Worm (Caenorhabditis elegans): Measurements from ENCODE around the gene his-62.

The his-62 gene

DNA sequence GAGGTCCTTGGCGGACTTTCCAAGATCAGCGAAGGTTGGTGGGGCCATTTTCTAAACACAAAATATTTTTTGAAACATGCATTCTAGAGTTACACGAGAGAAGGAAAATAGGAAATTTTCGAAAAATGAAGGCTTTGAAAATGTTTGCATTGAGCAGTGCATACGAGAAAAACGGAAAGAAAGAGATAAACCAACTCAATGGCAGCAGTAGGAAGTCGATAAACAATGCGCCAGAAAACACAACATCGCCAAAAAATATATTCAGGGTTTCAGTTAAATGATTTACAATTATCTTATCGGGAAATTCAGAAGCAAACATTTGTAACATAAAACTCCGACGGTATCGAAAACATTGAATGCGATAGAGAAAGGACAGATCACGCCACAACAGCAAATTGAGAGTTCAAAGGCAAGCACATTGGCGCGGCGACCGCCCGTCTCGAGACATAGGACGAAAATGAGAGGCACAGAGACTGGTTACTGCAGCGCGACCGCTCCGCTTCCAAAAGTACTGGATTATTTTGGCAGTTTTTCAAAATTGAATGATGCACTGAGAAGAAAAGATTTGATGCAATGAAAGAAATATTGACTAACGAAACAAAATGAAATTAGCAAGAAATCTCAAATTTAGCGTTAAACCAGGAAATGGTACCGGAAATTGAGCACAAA, 21.6 kb downstream of the his-62 start, which contains the start of the genes vdac-1 and R05G6.5 (continued):
- TF ChIP-seq hlh-4 (tag; optimal IDR thresholded peaks at IDR 0.05) (no peak), sox-4 (tag; optimal IDR thresholded peaks at IDR 0.05) (no peak)

DNA sequence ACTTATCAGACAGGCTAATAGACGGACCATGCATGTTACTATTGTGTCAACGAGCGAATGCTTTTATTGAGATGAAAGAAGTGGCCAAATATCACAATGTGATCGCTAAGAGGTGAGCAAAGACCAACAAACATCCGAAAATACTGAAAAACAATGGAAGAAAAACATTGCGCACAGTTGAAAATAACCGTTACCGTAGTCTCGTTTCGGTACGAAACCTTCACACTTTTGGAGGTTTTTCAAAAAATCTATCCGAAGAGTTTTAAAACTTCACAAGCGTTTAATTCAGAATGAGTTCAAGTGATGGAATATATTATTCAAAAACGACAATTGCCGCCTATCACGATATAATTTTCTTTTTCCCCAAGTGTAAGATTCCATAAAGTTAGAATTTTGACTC, 22.5 kb downstream of the his-62 start:
- peak; percentile 18 to 51 (median 42) for TF ChIP-seq dpl-1 (GFP tag; optimal IDR thresholded peaks at IDR 0.05)
- peak; percentile 51 to 87 for TF ChIP-seq lsy-2 (tag; optimal IDR thresholded peaks at IDR 0.05)
- peak in 1 of 2 experiments; percentile 65 for TF ChIP-seq lin-35 (GFP tag; optimal IDR thresholded peaks at IDR 0.05)
- no peak for TF ChIP-seq egl-27 (tag; optimal IDR thresholded peaks at IDR 0.05)
- no peak for TF ChIP-seq alr-1 (tag; optimal IDR thresholded peaks at IDR 0.05; ENCODE audit: borderline replicate concordance)
- TF ChIP-seq efl-1 (optimal IDR thresholded peaks at IDR 0.05), result peak; percentile 38 to 56
- TF ChIP-seq efl-1 (GFP tag; optimal IDR thresholded peaks at IDR 0.05 in 1 of 2), result peak; percentile 48 to 91

DNA sequence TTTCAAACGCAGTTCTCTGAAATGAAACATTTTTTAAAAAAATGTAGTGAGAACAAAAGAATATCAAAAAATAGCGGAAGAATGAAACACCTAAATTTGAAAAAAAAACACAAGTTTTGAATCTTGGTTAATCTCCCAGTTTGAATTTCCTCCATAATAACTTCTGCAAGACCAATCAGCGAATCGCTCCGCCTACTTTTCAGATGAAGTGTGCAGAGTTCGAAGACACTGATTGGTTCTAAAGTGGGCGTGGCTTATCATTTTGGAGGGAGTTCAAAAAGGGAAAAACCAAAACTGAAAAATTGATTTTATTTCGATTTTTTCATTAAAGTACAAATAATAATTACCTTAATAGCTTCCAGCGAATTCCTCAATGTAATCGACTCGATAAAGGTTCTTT, 24.5 kb downstream of the his-62 start:
- no peak for TF ChIP-seq snu-23 (GFP tag; optimal IDR thresholded peaks at IDR 0.05)
- peak in 1 of 2 experiments; percentile 10 for TF ChIP-seq efl-1 (optimal IDR thresholded peaks at IDR 0.05)
- peak in 1 of 2 experiments; percentile 40 for TF ChIP-seq efl-1 (GFP tag; optimal IDR thresholded peaks at IDR 0.05 in 1 of 2)
- TF ChIP-seq nhr-47 (tag; optimal IDR thresholded peaks at IDR 0.05), result no peak
- no peak for TF ChIP-seq unc-86 (tag; optimal IDR thresholded peaks at IDR 0.05)
- no peak for TF ChIP-seq ceh-88 (GFP tag; IDR thresholded peaks at IDR 0.05)
- TF ChIP-seq fos-1 (tag; optimal IDR thresholded peaks at IDR 0.05), result no peak
- no peak for TF ChIP-seq elt-2 (tag; optimal IDR thresholded peaks at IDR 0.05)
- TF ChIP-seq ceh-82 (tag; optimal IDR thresholded peaks at IDR 0.05), result no peak
- no peak for TF ChIP-seq sox-4 (tag; optimal IDR thresholded peaks at IDR 0.05)
- TF ChIP-seq hlh-17 (GFP tag; optimal IDR thresholded peaks at IDR 0.05; ENCODE audit: borderline replicate concordance), result no peak
- no peak for TF ChIP-seq mab-9 (GFP tag; IDR thresholded peaks at IDR 0.05)
- peak in 2 of 3 experiments; percentile 29 to 37 for TF ChIP-seq dpl-1 (GFP tag; optimal IDR thresholded peaks at IDR 0.05)
- no peak for TF ChIP-seq irx-1 (tag; optimal IDR thresholded peaks at IDR 0.05)
- peak in 1 of 2 experiments; percentile 7 for TF ChIP-seq lin-35 (GFP tag; optimal IDR thresholded peaks at IDR 0.05)

DNA sequence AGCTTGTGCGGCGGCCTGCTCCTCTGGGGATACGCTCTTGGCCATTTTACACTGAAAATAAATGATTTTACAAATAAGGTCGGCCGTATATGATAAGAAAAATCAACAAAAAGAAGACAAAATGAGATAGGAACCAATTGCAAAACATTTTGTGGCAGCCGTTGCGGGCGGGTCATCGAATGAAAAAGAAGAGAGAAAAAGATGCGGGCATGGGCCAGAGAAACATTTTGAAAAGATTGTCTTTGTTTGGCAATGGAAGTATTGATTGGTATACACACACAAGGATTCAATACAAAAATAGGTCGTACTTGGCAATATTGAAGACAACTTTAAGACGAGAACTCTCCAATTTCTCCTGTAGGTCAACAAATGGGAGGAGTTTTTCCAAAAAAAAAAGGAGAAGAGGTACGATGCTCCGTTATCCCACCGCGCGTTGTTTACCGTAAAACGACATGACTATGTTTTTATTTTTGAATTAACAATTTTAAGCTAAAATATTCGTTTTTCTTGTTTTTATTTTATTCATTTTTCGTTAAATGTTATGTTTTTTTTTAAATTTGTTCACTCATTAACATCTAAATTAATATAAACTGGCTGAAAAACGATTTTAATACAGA, 26.4 kb downstream of the his-62 start, which contains the start of the genes plc-4 and R05G6.4:
plc-4 (minus strand) TSS at position 51 of the 617 bp plus-strand sequence.
R05G6.4 (plus strand) TSS at position 617 of the 617 bp plus-strand sequence.
- peak; percentile 7 for TF ChIP-seq rnt-1 (tag; optimal IDR thresholded peaks at IDR 0.05)
- no peak for TF ChIP-seq fos-1 (tag; optimal IDR thresholded peaks at IDR 0.05)
- TF ChIP-seq mdl-1 (tag; optimal IDR thresholded peaks at IDR 0.05), result no peak
- TF ChIP-seq xbp-1 (tag; optimal IDR thresholded peaks at IDR 0.05), result peak; percentile 42
- no peak for TF ChIP-seq skn-1 (tag; optimal IDR thresholded peaks at IDR 0.05)
- no peak for TF ChIP-seq ceh-63 (GFP tag; optimal IDR thresholded peaks at IDR 0.05)
- no peak for TF ChIP-seq pax-3 (tag; optimal IDR thresholded peaks at IDR 0.05)
- peak; percentile 20 for TF ChIP-seq dsc-1 (tag; optimal IDR thresholded peaks at IDR 0.05)
- TF ChIP-seq nhr-71 (tag; optimal IDR thresholded peaks at IDR 0.05), result peak; percentile 70
- no peak for TF ChIP-seq ceh-8 (GFP tag; optimal IDR thresholded peaks at IDR 0.05)
- no peak for TF ChIP-seq isw-1 (GFP tag; IDR thresholded peaks at IDR 0.05)
- TF ChIP-seq ama-1 (optimal IDR thresholded peaks at IDR 0.05), result no peak
- TF ChIP-seq alr-1 (tag; optimal IDR thresholded peaks at IDR 0.05; ENCODE audit: borderline replicate concordance), result no peak
- no peak for TF ChIP-seq elt-2 (tag; optimal IDR thresholded peaks at IDR 0.05)
- TF ChIP-seq lir-3 (tag; optimal IDR thresholded peaks at IDR 0.05; ENCODE audit: poor library complexity), result no peak
- TF ChIP-seq hlh-17 (GFP tag; optimal IDR thresholded peaks at IDR 0.05; ENCODE audit: borderline replicate concordance), result no peak
- TF ChIP-seq unc-130 (tag; optimal IDR thresholded peaks at IDR 0.05), result no peak
- no peak for TF ChIP-seq unc-86 (tag; optimal IDR thresholded peaks at IDR 0.05)
- no peak for TF ChIP-seq vab-15 (tag; optimal IDR thresholded peaks at IDR 0.05)
- no peak for TF ChIP-seq unc-98 (GFP tag; IDR thresholded peaks at IDR 0.05)
- TF ChIP-seq lin-14 (GFP tag; optimal IDR thresholded peaks at IDR 0.05), result peak; percentile 48
- TF ChIP-seq tlp-1 (tag; optimal IDR thresholded peaks at IDR 0.05), result no peak
- no peak for TF ChIP-seq nhr-76 (tag; optimal IDR thresholded peaks at IDR 0.05)
- no peak for TF ChIP-seq zag-1 (tag; optimal IDR thresholded peaks at IDR 0.05)
- TF ChIP-seq C16A3.4 (tag; optimal IDR thresholded peaks at IDR 0.05), result peak; percentile 60
- no peak for TF ChIP-seq egl-27 (tag; optimal IDR thresholded peaks at IDR 0.05)
- TF ChIP-seq snpc-4 (tag; optimal IDR thresholded peaks at IDR 0.05), result no peak
- TF ChIP-seq F16B12.6 (tag; optimal IDR thresholded peaks at IDR 0.05), result peak; percentile 4
- TF ChIP-seq Y116A8C.19 (tag; optimal IDR thresholded peaks at IDR 0.05; ENCODE audit: borderline replicate concordance), result no peak
- TF ChIP-seq sox-4 (tag; optimal IDR thresholded peaks at IDR 0.05), result no peak
- no peak for TF ChIP-seq mab-9 (GFP tag; IDR thresholded peaks at IDR 0.05)
- TF ChIP-seq sup-37 (GFP tag; optimal IDR thresholded peaks at IDR 0.05), result no peak
